Worm (Caenorhabditis elegans) whole organism, L4 larva: ENCODE measurements around the gene mrps-11.

ENCODE experiments used
- ama-1 ChIP-seq: fragments of 150-350 bp; optimal IDR thresholded peaks from 2 replicates; lab custom pipeline; 2014; ENCODE audit warnings: inconsistent platforms, mixed read lengths
- ceh-32 ChIP-seq: sonication (generic microtip); optimal IDR thresholded peaks from 2 replicates; lab custom pipeline; 2016; ENCODE audit warnings: mild to moderate bottlenecking, missing genetic modification characterization, missing compliant biosample characterization; ENCODE audit not compliant: poor library complexity
- gei-8 ChIP-seq: fragments of 200-800 bp; sonication (Bioruptor generic); optimal IDR thresholded peaks from 2 replicates; lab custom pipeline; 2018; ENCODE audit warnings: mild to moderate bottlenecking, missing genetic modification characterization, missing compliant biosample characterization
- mdl-1 ChIP-seq, 2 experiments: fragments of 150-350 bp in 1 of 2; sonication (generic microtip) in 1 of 2; optimal IDR thresholded peaks; 2 replicates each; lab custom pipeline; 2014 to 2017; ENCODE audit warnings: missing biosample characterization in 2 of 2, missing genetic modification characterization in 2 of 2
- nhr-10 ChIP-seq: fragments of 150-350 bp; optimal IDR thresholded peaks from 2 replicates; lab custom pipeline; 2014; ENCODE audit warnings: missing biosample characterization, missing genetic modification characterization
- nhr-11 ChIP-seq: fragments of 150-350 bp; optimal IDR thresholded peaks from 2 replicates; lab custom pipeline; 2014; ENCODE audit warnings: missing biosample characterization, missing genetic modification characterization
- nhr-41 ChIP-seq: fragments of 200-800 bp; sonication (Bioruptor generic); IDR thresholded peaks from 2 replicates; pipeline ENCODE4 v1.3.6; 2022; ENCODE audit warnings: missing genetic modification reagents, missing genetic modification characterization, missing compliant biosample characterization
- nhr-76 ChIP-seq: fragments of 150-350 bp; optimal IDR thresholded peaks from 2 replicates; lab custom pipeline; 2014; ENCODE audit warnings: missing biosample characterization, missing genetic modification characterization
- nhr-77 ChIP-seq: fragments of 150-350 bp; optimal IDR thresholded peaks from 2 replicates; lab custom pipeline; 2014; ENCODE audit warnings: missing biosample characterization, missing genetic modification characterization
- pha-4 ChIP-seq, 2 experiments: fragments of 150-350 bp in 1 of 2; fragments of 200-800 bp in 1 of 2; sonication (Bioruptor generic) in 1 of 2; IDR thresholded peaks in 1 of 2; optimal IDR thresholded peaks in 1 of 2; 2 replicates each; pipeline versions ENCODE4 v1.3.6 to Lab custom; 2014 to 2022; ENCODE audit warnings: missing genetic modification characterization in 2 of 2, missing genetic modification reagents in 2 of 2, missing biosample characterization in 1 of 2, missing compliant biosample characterization in 1 of 2
- set-16 ChIP-seq: fragments of 200-800 bp; sonication (Bioruptor generic); IDR thresholded peaks from 2 replicates; pipeline ENCODE4 v1.3.6; 2022; ENCODE audit warnings: missing genetic modification reagents, missing genetic modification characterization, missing compliant biosample characterization
- snpc-1.2 ChIP-seq: fragments of 200-800 bp; sonication (Bioruptor generic); IDR thresholded peaks from 2 replicates; pipeline ENCODE4 v1.3.6; 2022; ENCODE audit warnings: missing genetic modification reagents, missing genetic modification characterization, missing compliant biosample characterization
- unc-130 ChIP-seq: sonication (generic microtip); optimal IDR thresholded peaks from 2 replicates; lab custom pipeline; 2016; ENCODE audit warnings: missing genetic modification reagents, missing genetic modification characterization, missing compliant biosample characterization

DNA sequence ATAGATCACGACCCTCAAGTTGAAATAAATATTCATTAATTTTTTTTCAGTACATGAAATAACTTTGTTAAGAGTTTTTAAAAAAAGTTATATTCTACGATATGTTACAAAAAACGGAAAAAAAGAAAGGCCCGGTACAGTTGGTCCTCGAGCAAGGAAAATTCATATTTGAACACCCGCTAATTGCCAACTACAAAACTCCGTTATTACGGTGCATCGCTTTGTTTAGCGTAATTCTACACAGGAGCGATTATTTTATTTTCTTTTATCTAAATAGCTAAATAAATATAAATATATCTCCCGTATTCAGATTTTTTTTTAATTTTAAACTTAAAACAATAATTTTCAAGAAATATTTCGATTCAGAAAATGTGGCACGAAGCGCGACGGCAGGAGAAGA, 44.0 kb downstream of the mrps-11 start, which contains the start of gene F28C1.1:
- TF ChIP-seq nhr-41 (GFP tag; lab: Robert Waterston, UW), result no peak
- TF ChIP-seq nhr-76 (tag; lab: Kevin White, UChicago), result no peak
- TF ChIP-seq unc-130, result no peak
- no peak for TF ChIP-seq nhr-10 (tag; lab: Kevin White, UChicago)
- no peak for TF ChIP-seq set-16 (GFP tag; lab: Robert Waterston, UW)
- TF ChIP-seq ama-1 (lab: Kevin White, UChicago), result no peak
- TF ChIP-seq nhr-77 (tag; lab: Kevin White, UChicago), result no peak
- no peak for TF ChIP-seq mdl-1 (tag; optimal IDR thresholded peaks at IDR 0.05; lab: Kevin White, UChicago)
- no peak for TF ChIP-seq ceh-32 (tag; lab: Kevin White, UChicago)
- TF ChIP-seq pha-4 (GFP tag; IDR thresholded peaks at IDR 0.05; lab: Robert Waterston, UW), result no peak
- TF ChIP-seq pha-4 (tag; optimal IDR thresholded peaks at IDR 0.05; lab: Kevin White, UChicago), result no peak
- TF ChIP-seq snpc-1.2 (GFP tag; lab: Robert Waterston, UW), result no peak
- TF ChIP-seq gei-8 (GFP tag; lab: Kevin White, UChicago), result no peak
- TF ChIP-seq nhr-11 (tag; lab: Kevin White, UChicago), result no peak
